Fruit fly (Drosophila melanogaster) whole organism, embryonic: Measurements from ENCODE around the gene CG14085.

ENCODE experiments used
- CG1024 ChIP-seq: fragments of 200-800 bp; sonication (Bioruptor generic); IDR thresholded peaks from 2 replicates; pipeline ENCODE4 v1.3.6; 2022; ENCODE audit warnings: missing biosample characterization, missing genetic modification characterization
- CG10543 ChIP-seq: fragments of 200-800 bp; sonication (Bioruptor generic); optimal IDR thresholded peaks from 3 replicates; lab custom pipeline; 2017; ENCODE audit warnings: missing biosample characterization, mild to moderate bottlenecking, missing genetic modification characterization, moderate library complexity
- CG14860 ChIP-seq: fragments of 200-800 bp; sonication (Bioruptor generic); IDR thresholded peaks from 3 replicates; pipeline ENCODE4 v1.3.6; 2022; ENCODE audit warnings: missing biosample characterization, missing genetic modification characterization; ENCODE audit not compliant: partially characterized antibody
- CG15479 ChIP-seq: fragments of 200-800 bp; sonication (Bioruptor generic); optimal IDR thresholded peaks from 3 replicates; lab custom pipeline; 2019; ENCODE audit warnings: missing biosample characterization, mild to moderate bottlenecking, missing genetic modification characterization, moderate library complexity
- CG16779 ChIP-seq: fragments of 200-800 bp; sonication (Bioruptor generic); IDR thresholded peaks from 2 replicates; pipeline ENCODE4 v1.3.6; 2022; ENCODE audit warnings: missing biosample characterization, missing genetic modification characterization
- CG17385 ChIP-seq: fragments of 200-800 bp; sonication (Bioruptor generic); optimal IDR thresholded peaks from 3 replicates; lab custom pipeline; 2018; ENCODE audit warnings: missing biosample characterization, mild to moderate bottlenecking, missing genetic modification characterization
- CG8388 ChIP-seq: fragments of 200-800 bp; sonication (Bioruptor generic); optimal IDR thresholded peaks from 2 replicates; lab custom pipeline; 2019; ENCODE audit warnings: missing biosample characterization, mild to moderate bottlenecking, missing genetic modification characterization, moderate library complexity
- cad ChIP-seq: fragments of >200 bp; optimal IDR thresholded peaks from 2 replicates; lab custom pipeline; 2017; ENCODE audit warnings: missing biosample characterization, missing genetic modification characterization
- danr ChIP-seq: fragments of 200-800 bp; sonication (Bioruptor generic); IDR thresholded peaks from 2 replicates; pipeline ENCODE4 v1.3.6; 2022; ENCODE audit warnings: missing biosample characterization, missing genetic modification characterization
- gsb ChIP-seq: fragments of 200-800 bp; sonication (Bioruptor generic); IDR thresholded peaks from 2 replicates; pipeline ENCODE4 v1.3.6; 2022; ENCODE audit warnings: missing biosample characterization, missing genetic modification characterization
- lmd ChIP-seq: fragments of 200-800 bp; sonication (Bioruptor generic); IDR thresholded peaks from 2 replicates; pipeline ENCODE4 v1.3.6; 2022; ENCODE audit warnings: missing biosample characterization, missing genetic modification characterization
- oc ChIP-seq: fragments of 200-800 bp; sonication (Bioruptor generic); optimal IDR thresholded peaks from 2 replicates; lab custom pipeline; 2018; ENCODE audit warnings: missing biosample characterization, mild to moderate bottlenecking, missing genetic modification characterization, moderate library complexity

DNA sequence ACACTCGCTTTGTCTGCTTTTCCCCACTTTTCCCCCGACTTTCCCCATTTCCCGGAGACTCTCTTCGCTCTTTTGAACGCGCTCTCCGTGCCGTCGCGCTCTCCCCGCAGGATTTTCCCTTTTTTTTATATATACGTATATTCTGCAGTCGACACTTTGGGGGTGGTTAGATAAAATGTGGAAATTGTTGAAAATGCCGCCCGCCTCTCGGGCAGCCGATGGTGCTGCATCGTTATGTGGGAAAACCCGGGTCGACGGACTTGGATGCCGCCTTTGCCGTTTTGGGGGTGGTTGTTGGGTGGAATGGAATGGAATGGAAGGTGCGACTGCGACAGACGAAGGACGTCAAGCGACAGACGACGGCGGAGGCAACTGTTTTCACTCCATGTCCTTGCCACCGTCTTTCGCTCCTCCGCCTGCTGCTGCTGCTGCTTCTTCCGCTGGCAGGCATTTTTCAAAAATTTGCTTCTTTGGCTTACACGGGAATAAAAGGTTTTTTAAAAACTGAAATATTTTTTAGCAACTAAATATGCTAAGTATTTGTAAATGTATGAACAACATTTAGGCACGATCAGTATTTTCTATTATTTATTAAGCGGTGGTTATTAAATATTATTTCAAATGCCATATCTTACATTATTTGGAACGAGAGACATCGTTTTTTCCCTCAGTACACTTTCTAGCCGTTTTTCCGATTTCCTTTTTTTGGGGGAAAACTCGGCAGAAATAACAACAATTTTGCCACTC is 38.2 kb upstream of the CG14085 start:
- TF ChIP-seq CG14860 (no peak), gsb (no peak), danr (no peak; the same call in 1 of the 2 replicates), CG15479 (GFP tag; lab: Kevin White, UChicago) (no peak), lmd (GFP tag; lab: Robert Waterston, UW) (no peak), oc (no peak), cad (GFP tag; lab: Kevin White, UChicago) (no peak), CG17385 (GFP tag; lab: Kevin White, UChicago) (peak; percentile 26), CG8388 (GFP tag; lab: Kevin White, UChicago) (peak; percentile 14), CG1024 (GFP tag; lab: Robert Waterston, UW) (no peak), CG16779 (no peak), CG10543 (GFP tag; lab: Kevin White, UChicago) (no peak)
